Worm (Caenorhabditis elegans) whole organism, midembryonic: ENCODE measurements around the gene rsp-7.

Source experiments
- ref-1 ChIP-seq: fragments of 200-800 bp; sonication (Bioruptor generic); conservative IDR thresholded peaks from 2 replicates; pipeline ENCODE4 v1.3.6; 2022; ENCODE audit warnings: missing genetic modification reagents, missing genetic modification characterization, missing compliant biosample characterization
- tab-1 ChIP-seq: fragments of 200-800 bp; sonication (Bioruptor generic); IDR thresholded peaks from 2 replicates; pipeline ENCODE4 v1.3.6; 2022; ENCODE audit warnings: missing genetic modification characterization, missing compliant biosample characterization

DNA sequence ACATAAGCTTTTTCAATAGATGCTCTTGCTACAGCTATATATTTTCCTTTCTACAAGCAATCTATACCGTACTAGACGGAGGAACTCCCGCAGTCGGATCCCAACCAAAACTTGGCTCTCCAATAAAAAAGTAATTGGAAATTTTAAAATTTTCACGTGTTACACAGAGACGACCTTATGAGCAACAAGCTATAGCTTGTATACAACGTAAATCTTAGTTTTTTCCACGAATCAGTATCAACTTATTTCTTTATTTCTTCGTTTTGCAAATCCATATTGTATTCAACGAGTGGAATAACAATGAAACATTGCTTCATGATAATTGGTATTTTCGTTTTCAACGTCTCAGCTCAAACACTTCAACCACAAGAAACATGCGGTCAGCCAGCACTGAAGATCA, 15.6 kb upstream of the rsp-7 start, which contains the start of gene M28.4:
- TF ChIP-seq tab-1 (GFP tag; lab: Robert Waterston, UW) (no peak), ref-1 (GFP tag; lab: Robert Waterston, UW) (no peak)
